Worm (Caenorhabditis elegans) whole organism, midembryonic: ENCODE data around the gene H12D21.5.

Experiments used
- T22C8.4 ChIP-seq: fragments of 200-800 bp; sonication (Bioruptor generic); IDR thresholded peaks from 2 replicates; pipeline ENCODE4 v1.3.6; 2022; ENCODE audit warnings: missing genetic modification characterization, missing compliant biosample characterization
- cog-1 ChIP-seq: sonication (generic microtip); optimal IDR thresholded peaks from 2 replicates; lab custom pipeline; 2016; ENCODE audit warnings: missing genetic modification characterization, missing compliant biosample characterization
- flt-1 ChIP-seq: fragments of 200-800 bp; sonication (Bioruptor generic); IDR thresholded peaks from 2 replicates; pipeline ENCODE4 v1.3.6; 2022; ENCODE audit warnings: missing genetic modification characterization, missing compliant biosample characterization
- klf-2 ChIP-seq: fragments of 200-800 bp; sonication (Bioruptor generic); conservative IDR thresholded peaks from 2 replicates; pipeline ENCODE4 v1.3.6; 2022; ENCODE audit warnings: missing genetic modification reagents, missing genetic modification characterization, missing compliant biosample characterization
- med-1 ChIP-seq: sonication (generic microtip); optimal IDR thresholded peaks from 2 replicates; lab custom pipeline; 2017; ENCODE audit warnings: missing genetic modification characterization, mild to moderate bottlenecking, missing compliant biosample characterization, antibody characterized with exemption, missing genetic modification reagents; ENCODE audit not compliant: insufficient read depth
- ref-1 ChIP-seq: fragments of 200-800 bp; sonication (Bioruptor generic); conservative IDR thresholded peaks from 2 replicates; pipeline ENCODE4 v1.3.6; 2022; ENCODE audit warnings: missing genetic modification reagents, missing genetic modification characterization, missing compliant biosample characterization
- tab-1 ChIP-seq: fragments of 200-800 bp; sonication (Bioruptor generic); IDR thresholded peaks from 2 replicates; pipeline ENCODE4 v1.3.6; 2022; ENCODE audit warnings: missing genetic modification characterization, missing compliant biosample characterization
- ztf-23 ChIP-seq: fragments of 200-800 bp; sonication (Bioruptor generic); IDR thresholded peaks from 2 replicates; pipeline ENCODE4 v1.3.6; 2022; ENCODE audit warnings: missing genetic modification reagents, missing genetic modification characterization, missing compliant biosample characterization
- ztf-29 ChIP-seq: fragments of 200-800 bp; sonication (Bioruptor generic); IDR thresholded peaks from 2 replicates; pipeline ENCODE4 v1.3.6; 2022; ENCODE audit warnings: missing genetic modification reagents, missing genetic modification characterization, missing compliant biosample characterization

ce11 chrV:14877242-14877819 lies 16.5 kb upstream of the H12D21.5 start:
- TF ChIP-seq klf-2 (GFP tag; lab: Robert Waterston, UW) (no peak), tab-1 (no peak), flt-1 (no peak), med-1 (GFP tag; lab: Kevin White, UChicago) (no peak), ref-1 (GFP tag; lab: Robert Waterston, UW) (no peak), T22C8.4 (GFP tag; lab: Robert Waterston, UW) (no peak), ztf-23 (GFP tag; lab: Robert Waterston, UW) (no peak), ztf-29 (GFP tag; lab: Robert Waterston, UW) (no peak), cog-1 (tag; lab: Kevin White, UChicago) (no peak)
